Fruit fly (Drosophila melanogaster) Kc167 (cell line): ENCODE results near the gene GluClalpha.

Source experiments
- Myc ChIP-seq: fragments of >200 bp; optimal IDR thresholded peaks from 2 replicates; lab custom pipeline; 2017; ENCODE audit warnings: missing external identifiers
- Sin3A ChIP-seq: fragments of >200 bp; optimal IDR thresholded peaks from 2 replicates; lab custom pipeline; 2018; ENCODE audit warnings: missing external identifiers
- insv ChIP-seq: fragments of >200 bp; optimal IDR thresholded peaks from 3 replicates; lab custom pipeline; 2018; ENCODE audit warnings: missing external identifiers
- psq ChIP-seq: fragments of >200 bp; optimal IDR thresholded peaks from 2 replicates; lab custom pipeline; 2017; ENCODE audit warnings: missing external identifiers
- ttk ChIP-seq: sonication (Bioruptor generic); optimal IDR thresholded peaks from 2 replicates; lab custom pipeline; 2017; ENCODE audit warnings: missing external identifiers

- TF ChIP-seq insv (no peak), Myc (lab: Kevin White, UChicago) (no peak), Sin3A (lab: Kevin White, UChicago) (no peak), ttk (no peak), psq (lab: Kevin White, UChicago) (no peak)
Observed at dm6 chr3R:19789942-19790774, 59.6 kb downstream of the GluClalpha start.
